Fruit fly (Drosophila melanogaster): ENCODE data around the gene Tfb5.

Tfb5 gene

dm6 chr2L:5000919-5001581, 9.6 kb downstream of the Tfb5 start (continued):
- TF ChIP-seq fkh (GFP tag; optimal IDR thresholded peaks at IDR 0.05) (no peak), cyc (GFP tag; optimal IDR thresholded peaks at IDR 0.05) (no peak), ss (GFP tag; optimal IDR thresholded peaks at IDR 0.05) (no peak), vri (GFP tag; optimal IDR thresholded peaks at IDR 0.05) (no peak), Gug (GFP tag; IDR thresholded peaks at IDR 0.05) (peak; percentile 49; the same call in 1 of the 2 replicates), Eip75B (GFP tag; optimal IDR thresholded peaks at IDR 0.05) (no peak), CG6163 (GFP tag; IDR thresholded peaks at IDR 0.05) (peak; percentile 65), Sox15 (GFP tag; optimal IDR thresholded peaks at IDR 0.05) (no peak), Ets21C (GFP tag; optimal IDR thresholded peaks at IDR 0.05) (no peak), CG6792 (GFP tag; optimal IDR thresholded peaks at IDR 0.05) (no peak), CG4318 (GFP tag; optimal IDR thresholded peaks at IDR 0.05) (no peak), Sox102F (GFP tag; optimal IDR thresholded peaks at IDR 0.05) (no peak), Hr39 (GFP tag; optimal IDR thresholded peaks at IDR 0.05) (no peak), CG15336 (GFP tag; IDR thresholded peaks at IDR 0.05) (peak; percentile 7; the same call in 1 of the 2 replicates), CG3032 (tag; optimal IDR thresholded peaks at IDR 0.05) (no peak), lz (GFP tag; optimal IDR thresholded peaks at IDR 0.05) (no peak), CG11902 (GFP tag; optimal IDR thresholded peaks at IDR 0.05) (no peak), CG7368 (GFP tag; optimal IDR thresholded peaks at IDR 0.05) (no peak), topi (GFP tag; optimal IDR thresholded peaks at IDR 0.05) (no peak), svp (GFP tag) (peak; percentile 2), Eip93F (GFP tag; optimal IDR thresholded peaks at IDR 0.05) (no peak), CG32006 (GFP tag; optimal IDR thresholded peaks at IDR 0.05) (no peak), eg (GFP tag; IDR thresholded peaks at IDR 0.05) (peak; percentile 73), net (GFP tag; optimal IDR thresholded peaks at IDR 0.05) (no peak), Eip78C (GFP tag) (no peak)

- TF ChIP-seq CG1621 (tag; optimal IDR thresholded peaks at IDR 0.05) (peak; percentile 64), CG6854 (GFP tag; optimal IDR thresholded peaks at IDR 0.05) (peak; percentile 79), Blimp-1 (GFP tag; optimal IDR thresholded peaks at IDR 0.05) (peak; percentile 57), Gug (GFP tag; IDR thresholded peaks at IDR 0.05) (peak; percentile 75), spab (GFP tag; optimal IDR thresholded peaks at IDR 0.05) (peak; percentile 84), ss (GFP tag; optimal IDR thresholded peaks at IDR 0.05) (peak; percentile 89 to 95), CG3032 (tag; optimal IDR thresholded peaks at IDR 0.05) (peak; percentile 88), CG8632 (GFP tag; optimal IDR thresholded peaks at IDR 0.05) (peak; percentile 79), CG11294 (GFP tag; IDR thresholded peaks at IDR 0.05) (peak; percentile 64), Hr4 (GFP tag; optimal IDR thresholded peaks at IDR 0.05) (peak; percentile 73), dsx (GFP tag; optimal IDR thresholded peaks at IDR 0.05; ENCODE audit: poor library complexity, severe bottlenecking) (peak; percentile 83), CG9139 (GFP tag; optimal IDR thresholded peaks at IDR 0.05) (peak; percentile 77), CG3919 (GFP tag; optimal IDR thresholded peaks at IDR 0.05) (peak; percentile 84), acj6 (GFP tag; optimal IDR thresholded peaks at IDR 0.05) (peak; percentile 84), esn (GFP tag; optimal IDR thresholded peaks at IDR 0.05) (peak; percentile 94), CG11762 (GFP tag; optimal IDR thresholded peaks at IDR 0.05; ENCODE audit: insufficient read depth) (peak; percentile 72), lz (GFP tag; optimal IDR thresholded peaks at IDR 0.05) (peak; percentile 92), Sox14 (GFP tag; optimal IDR thresholded peaks at IDR 0.05) (peak; percentile 85), CG6163 (GFP tag; IDR thresholded peaks at IDR 0.05) (peak; percentile 85), OdsH (GFP tag; optimal IDR thresholded peaks at IDR 0.05) (peak; percentile 81), CG6808 (GFP tag; optimal IDR thresholded peaks at IDR 0.05) (peak; percentile 91), achi (GFP tag; optimal IDR thresholded peaks at IDR 0.05) (peak; percentile 73), Sox15 (GFP tag; optimal IDR thresholded peaks at IDR 0.05) (peak; percentile 64), CG7368 (GFP tag; optimal IDR thresholded peaks at IDR 0.05) (peak; percentile 73), CG8319 (GFP tag; optimal IDR thresholded peaks at IDR 0.05) (peak; percentile 53), CG16779 (tag; optimal IDR thresholded peaks at IDR 0.05) (peak; percentile 67), CG6792 (GFP tag; optimal IDR thresholded peaks at IDR 0.05) (peak; percentile 87), Smox (GFP tag; optimal IDR thresholded peaks at IDR 0.05) (peak; percentile 86), Ets21C (GFP tag; optimal IDR thresholded peaks at IDR 0.05) (peak; percentile 80), vri (GFP tag; optimal IDR thresholded peaks at IDR 0.05) (peak; percentile 88), CG4318 (GFP tag; optimal IDR thresholded peaks at IDR 0.05) (peak; percentile 45), topi (GFP tag; optimal IDR thresholded peaks at IDR 0.05) (peak; percentile 88), CG10631 (GFP tag; optimal IDR thresholded peaks at IDR 0.05) (peak; percentile 78), CG34406 (GFP tag; optimal IDR thresholded peaks at IDR 0.05) (peak; percentile 80)
Measured at dm6 chr2L:5000287-5000871, 10.3 kb downstream of the Tfb5 start.
